Worm (Caenorhabditis elegans) whole organism, mixed stage, embryonic: Measurements from ENCODE around the gene C10A4.2.
"Not testable (repeated sequence)": the region's sequence is repeated elsewhere in the genome, so short reads cannot be mapped to it uniquely, and the experiment has no call there.

Experiments
- bed-3 ChIP-seq: fragments of 200-800 bp; sonication (Bioruptor generic); optimal IDR thresholded peaks from 3 replicates; lab custom pipeline; 2018; ENCODE audit warnings: mild to moderate bottlenecking, missing genetic modification characterization, moderate library complexity, missing compliant biosample characterization
- drap-1 ChIP-seq: fragments of 200-800 bp; sonication (Bioruptor generic); optimal IDR thresholded peaks from 3 replicates; lab custom pipeline; 2018; ENCODE audit warnings: mild to moderate bottlenecking, missing genetic modification characterization, missing compliant biosample characterization
- sem-2 ChIP-seq: fragments of 200-800 bp; sonication (Bioruptor generic); optimal IDR thresholded peaks from 2 replicates; lab custom pipeline; 2018; ENCODE audit warnings: mild to moderate bottlenecking, missing genetic modification characterization, missing compliant biosample characterization
- ztf-11 ChIP-seq: fragments of 150-350 bp; optimal IDR thresholded peaks from 2 replicates; lab custom pipeline; 2014; ENCODE audit warnings: missing biosample characterization, missing genetic modification characterization

DNA sequence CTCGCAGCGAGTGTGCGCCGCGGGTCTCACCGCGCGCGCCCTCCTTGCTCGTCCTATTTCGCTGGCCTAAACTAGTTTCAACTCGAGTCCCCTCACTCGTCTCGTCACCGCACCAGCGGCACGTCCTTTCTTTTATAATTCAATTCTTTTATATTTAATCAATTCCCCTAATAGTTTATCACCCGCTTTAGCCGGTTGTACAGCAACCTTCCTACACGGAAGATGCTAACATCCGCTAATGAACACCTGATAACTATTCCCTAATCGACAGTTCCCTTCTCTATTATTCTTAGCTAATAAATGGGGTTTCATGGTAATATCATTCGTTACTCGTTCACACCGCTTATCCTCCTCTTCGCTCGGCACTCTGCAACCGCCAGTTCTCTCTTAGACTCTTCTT, 44.8 kb upstream of the C10A4.2 start, which contains the start of gene C56G3.2:
- not testable (repeated sequence) for TF ChIP-seq ztf-11 (tag; lab: Kevin White, UChicago); sem-2 (GFP tag; lab: Kevin White, UChicago); bed-3; drap-1
